Fruit fly (Drosophila melanogaster): Measurements from ENCODE around the gene CG3097.

dm6 chrX:5808654-5809053, 38.1 kb upstream of the CG3097 start, which contains the start of gene Prosbeta2R1:
- TF ChIP-seq CG8478 (optimal IDR thresholded peaks at IDR 0.05) (no peak), CTCF (optimal IDR thresholded peaks at IDR 0.05) (no peak)

Measured in S2 (cell line).